Fruit fly (Drosophila melanogaster) S2 (cell line): ENCODE data around the gene Nup154.

Experiments used
- CG8478 ChIP-seq: fragments of >200 bp; optimal IDR thresholded peaks from 2 replicates; lab custom pipeline; 2018
- CTCF ChIP-seq, 2 experiments: fragments of >200 bp; optimal IDR thresholded peaks; 2 replicates each; lab custom pipeline; 2018

Nup154 gene

dm6 chr2L:11004674-11005045 is at the start of gene Nup154:
Nup154 (plus strand) TSS chr2L:11004820.
- TF ChIP-seq CG8478 (no peak), CTCF (optimal IDR thresholded peaks at IDR 0.05; lab: Kevin White, UChicago) (no peak)

- TF ChIP-seq CTCF (optimal IDR thresholded peaks at IDR 0.05; lab: Kevin White, UChicago) (no peak), CG8478 (no peak)
Observed at dm6 chr2L:10963979-10964378, 40.6 kb upstream of the Nup154 start, which contains the start of gene dpr2. dpr2 (minus strand) TSS chr2L:10964153.

dm6 chr2L:10964493-10964892 is 40.1 kb upstream of the Nup154 start:
- TF ChIP-seq CG8478, result no peak
- peak; percentile 1 to 59 for TF ChIP-seq CTCF (optimal IDR thresholded peaks at IDR 0.05; lab: Kevin White, UChicago)

dm6 chr2L:10965962-10966361 is 38.7 kb upstream of the Nup154 start:
- TF ChIP-seq CG8478, result no peak
- no peak for TF ChIP-seq CTCF (optimal IDR thresholded peaks at IDR 0.05; lab: Kevin White, UChicago)

- TF ChIP-seq CG8478, result no peak
- no peak for TF ChIP-seq CTCF (optimal IDR thresholded peaks at IDR 0.05; lab: Kevin White, UChicago)
Observed at dm6 chr2L:10967257-10968008, 37.2 kb upstream of the Nup154 start.

dm6 chr2L:10968009-10968383 is 36.6 kb upstream of the Nup154 start:
- TF ChIP-seq CTCF (optimal IDR thresholded peaks at IDR 0.05; lab: Kevin White, UChicago), result no peak
- no peak for TF ChIP-seq CG8478

- no peak for TF ChIP-seq CG8478
- TF ChIP-seq CTCF (optimal IDR thresholded peaks at IDR 0.05; lab: Kevin White, UChicago), result no peak
Observed at dm6 chr2L:10970134-10970533, 34.5 kb upstream of the Nup154 start, which contains the start of the genes Tmem214 and YL-1. Tmem214 (minus strand) TSS chr2L:10970275. YL-1 (plus strand) TSS chr2L:10970443.

- no peak for TF ChIP-seq CTCF (optimal IDR thresholded peaks at IDR 0.05; lab: Kevin White, UChicago)
- TF ChIP-seq CG8478, result no peak
Observed at dm6 chr2L:10972224-10972623, 32.4 kb upstream of the Nup154 start, which contains the start of gene CG16743. CG16743 (plus strand) TSS chr2L:10972280.

dm6 chr2L:10974638-10975037 is 30.0 kb upstream of the Nup154 start:
- TF ChIP-seq CG8478 (no peak), CTCF (optimal IDR thresholded peaks at IDR 0.05; lab: Kevin White, UChicago) (no peak)

dm6 chr2L:10975193-10975592 is 29.4 kb upstream of the Nup154 start, which contains the start of gene abo:
abo (minus strand) TSS chr2L:10975293.
- TF ChIP-seq CG8478, result no peak

dm6 chr2L:10976046-10976863 is 28.4 kb upstream of the Nup154 start, which contains the start of the genes ATPsynG and SCAR:
ATPsynG (minus strand) TSS chr2L:10976399.
SCAR (plus strand) TSS chr2L:10976772.
- TF ChIP-seq CTCF (optimal IDR thresholded peaks at IDR 0.05; lab: Kevin White, UChicago) (peak; percentile 17 to 21), CG8478 (no peak)

dm6 chr2L:10976864-10977586 is 27.6 kb upstream of the Nup154 start:
- TF ChIP-seq CG8478 (no peak), CTCF (optimal IDR thresholded peaks at IDR 0.05; lab: Kevin White, UChicago) (no peak)

- TF ChIP-seq CTCF (optimal IDR thresholded peaks at IDR 0.05; lab: Kevin White, UChicago) (peak; percentile 49 to 91), CG8478 (no peak)
Observed at dm6 chr2L:10986138-10986537, 18.5 kb upstream of the Nup154 start.

- TF ChIP-seq CTCF (optimal IDR thresholded peaks at IDR 0.05; lab: Kevin White, UChicago) (no peak), CG8478 (no peak)
Observed at dm6 chr2L:10987370-10987853, 17.2 kb upstream of the Nup154 start, which contains the start of the genes piwi and CG12253. piwi (minus strand) TSS chr2L:10987420. CG12253 (plus strand) TSS chr2L:10987806.

dm6 chr2L:10988026-10988425 is 16.6 kb upstream of the Nup154 start:
- TF ChIP-seq CTCF (optimal IDR thresholded peaks at IDR 0.05; lab: Kevin White, UChicago) (no peak), CG8478 (no peak)
